Worm (Caenorhabditis elegans) whole organism, L1 larva: ENCODE results near the gene ets-5.

Experiments used
- aha-1 ChIP-seq: fragments of 150-350 bp; optimal IDR thresholded peaks from 2 replicates; lab custom pipeline; 2014; ENCODE audit warnings: missing biosample characterization, missing genetic modification characterization
- alr-1 ChIP-seq: fragments of 200-800 bp; sonication (Bioruptor generic); optimal IDR thresholded peaks from 2 replicates; lab custom pipeline; 2018; ENCODE audit warnings: borderline replicate concordance, mild to moderate bottlenecking, missing genetic modification characterization, missing compliant biosample characterization
- aly-2 ChIP-seq: fragments of 150-350 bp; optimal IDR thresholded peaks from 2 replicates; lab custom pipeline; 2014; ENCODE audit warnings: missing biosample characterization, missing genetic modification characterization
- ceh-82 ChIP-seq, 3 experiments: fragments of 150-350 bp in 1 of 3; sonication (generic microtip) in 2 of 3; optimal IDR thresholded peaks; 2 replicates each; lab custom pipeline; 2014 to 2017; ENCODE audit warnings: missing biosample characterization in 3 of 3, missing genetic modification characterization in 3 of 3
- mef-2 ChIP-seq: fragments of 150-350 bp; optimal IDR thresholded peaks from 2 replicates; lab custom pipeline; 2014; ENCODE audit warnings: missing biosample characterization, missing genetic modification characterization
- pag-3 ChIP-seq: sonication (generic microtip); optimal IDR thresholded peaks from 2 replicates; lab custom pipeline; 2017; ENCODE audit warnings: missing genetic modification characterization, mild to moderate bottlenecking, missing compliant biosample characterization, antibody characterized with exemption, borderline replicate concordance; ENCODE audit not compliant: insufficient read depth

- no peak for TF ChIP-seq mef-2 (tag; lab: Kevin White, UChicago)
- peak in 1 of 3 experiments; percentile 42 for TF ChIP-seq ceh-82 (tag; optimal IDR thresholded peaks at IDR 0.05; lab: Kevin White, UChicago)
- TF ChIP-seq alr-1 (tag; lab: Kevin White, UChicago) = no peak
- no peak for TF ChIP-seq aly-2 (tag; lab: Kevin White, UChicago)
- TF ChIP-seq pag-3 (tag; lab: Kevin White, UChicago) = no peak
- TF ChIP-seq aha-1 (tag; lab: Kevin White, UChicago) = no peak
These were observed 20.3 kb downstream of the ets-5 start, which contains the start of gene C24H10.2 for ce11 chrX:5063750-5064652.
